Worm (Caenorhabditis elegans): Measurements from ENCODE around the gene fbxa-22.
A peak's percentile ranks its signal among the peaks of the same experiment; 100 is the strongest.

fbxa-22 gene

DNA sequence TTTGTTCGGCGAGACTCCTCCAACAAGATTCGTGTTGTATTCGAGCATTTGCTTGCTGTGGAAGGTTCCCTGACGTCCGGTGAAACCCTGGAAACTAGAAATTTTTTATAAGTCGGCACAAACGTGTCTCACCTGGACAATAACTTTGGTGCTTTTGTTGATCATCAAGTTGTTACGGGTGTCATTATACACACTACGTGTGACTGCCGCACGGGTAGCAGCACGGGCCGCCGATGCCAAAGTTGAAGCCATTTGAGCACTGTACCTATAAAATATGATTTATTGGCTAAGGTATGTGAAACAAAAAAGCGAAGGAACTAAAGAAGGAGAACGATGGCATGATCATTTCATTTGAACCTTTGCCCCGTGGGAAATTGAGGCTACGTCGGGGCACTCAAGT, 37.5 kb upstream of the fbxa-22 start, which contains the start of gene sucl-2:
sucl-2 (minus strand) TSS at position 265 of the 400 bp plus-strand sequence.
- TF ChIP-seq ceh-39 (tag; optimal IDR thresholded peaks at IDR 0.05) (no peak), ces-1 (GFP tag; optimal IDR thresholded peaks at IDR 0.05) (no peak), nhr-2 (tag; optimal IDR thresholded peaks at IDR 0.05) (no peak), unc-120 (tag; optimal IDR thresholded peaks at IDR 0.05; ENCODE audit: poor library complexity, severe bottlenecking) (no peak)

- TF ChIP-seq zip-8 (tag; optimal IDR thresholded peaks at IDR 0.05) (no peak), drap-1 (GFP tag; optimal IDR thresholded peaks at IDR 0.05) (no peak), mls-2 (tag; optimal IDR thresholded peaks at IDR 0.05) (no peak), flh-1 (GFP tag; optimal IDR thresholded peaks at IDR 0.05) (no peak), unc-39 (tag; optimal IDR thresholded peaks at IDR 0.05) (no peak), lsy-2 (tag; optimal IDR thresholded peaks at IDR 0.05) (no peak), snpc-4 (tag; optimal IDR thresholded peaks at IDR 0.05) (no peak), lin-13 (tag; optimal IDR thresholded peaks at IDR 0.05) (no peak), nhr-76 (tag; optimal IDR thresholded peaks at IDR 0.05) (no peak), nhr-2 (tag; optimal IDR thresholded peaks at IDR 0.05) (no peak), elt-1 (tag; optimal IDR thresholded peaks at IDR 0.05; ENCODE audit: borderline replicate concordance, insufficient read depth) (no peak), ces-1 (GFP tag; optimal IDR thresholded peaks at IDR 0.05) (no peak), lin-32 (GFP tag; optimal IDR thresholded peaks at IDR 0.05) (no peak), hlh-1 (tag; optimal IDR thresholded peaks at IDR 0.05) (no peak), sptf-1 (tag; optimal IDR thresholded peaks at IDR 0.05) (no peak), unc-120 (tag; optimal IDR thresholded peaks at IDR 0.05; ENCODE audit: poor library complexity, severe bottlenecking) (no peak)
Measured at ce11 chrIII:901600-902250, 36.9 kb upstream of the fbxa-22 start.

- TF ChIP-seq mab-5 (tag; optimal IDR thresholded peaks at IDR 0.05), result no peak
- no peak for TF ChIP-seq drap-1 (GFP tag; optimal IDR thresholded peaks at IDR 0.05)
- no peak for TF ChIP-seq cnd-1 (tag; optimal IDR thresholded peaks at IDR 0.05)
- no peak for TF ChIP-seq M03D4.4 (tag; optimal IDR thresholded peaks at IDR 0.05)
- TF ChIP-seq lin-13 (tag; optimal IDR thresholded peaks at IDR 0.05), result no peak
- TF ChIP-seq bed-3 (GFP tag; optimal IDR thresholded peaks at IDR 0.05), result no peak
- no peak for TF ChIP-seq sptf-1 (tag; optimal IDR thresholded peaks at IDR 0.05)
Measured at ce11 chrIII:907311-907710, 31.4 kb upstream of the fbxa-22 start, which contains the start of gene F23H11.4. TSS of gene F23H11.4 (minus strand) at chrIII:907539.

DNA sequence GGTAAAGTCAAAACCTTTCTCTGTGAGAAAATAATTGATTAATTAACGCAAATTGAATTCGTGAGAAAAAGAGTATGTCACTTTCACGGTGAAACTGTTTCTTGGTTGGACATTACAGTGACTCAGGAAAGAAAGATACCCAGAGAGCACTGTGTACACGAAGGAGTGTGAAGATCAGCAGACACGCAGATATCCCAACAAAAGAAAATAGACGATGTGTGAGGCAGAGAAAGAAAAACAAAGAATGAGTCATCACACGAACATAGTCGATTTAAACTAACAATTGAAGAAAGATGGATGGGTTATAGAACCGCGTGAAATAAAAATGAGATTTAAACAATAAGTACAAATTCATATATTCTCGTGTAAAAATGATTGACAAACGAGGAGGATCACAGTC, 30.7 kb upstream of the fbxa-22 start:
- TF ChIP-seq nhr-76 (tag; optimal IDR thresholded peaks at IDR 0.05), result no peak
- no peak for TF ChIP-seq ceh-39 (tag; optimal IDR thresholded peaks at IDR 0.05)
- TF ChIP-seq nhr-12 (tag; optimal IDR thresholded peaks at IDR 0.05), result no peak
- peak; percentile 60 for TF ChIP-seq pha-4 (tag; optimal IDR thresholded peaks at IDR 0.05)
- TF ChIP-seq nhr-237 (tag; optimal IDR thresholded peaks at IDR 0.05), result peak; percentile 24

ce11 chrIII:909540-909939, 29.1 kb upstream of the fbxa-22 start, which contains the start of gene crls-1:
TSS of gene crls-1 (minus strand) at chrIII:909902.
- no peak for TF ChIP-seq lin-13 (tag; optimal IDR thresholded peaks at IDR 0.05)
- no peak for TF ChIP-seq nhr-12 (tag; optimal IDR thresholded peaks at IDR 0.05)
- no peak for TF ChIP-seq bed-3 (GFP tag; optimal IDR thresholded peaks at IDR 0.05)
- TF ChIP-seq hlh-1 (tag; optimal IDR thresholded peaks at IDR 0.05), result no peak
- no peak for TF ChIP-seq sem-2 (GFP tag; optimal IDR thresholded peaks at IDR 0.05)
- no peak for TF ChIP-seq pha-4 (tag; optimal IDR thresholded peaks at IDR 0.05)
- no peak for TF ChIP-seq unc-39 (tag; optimal IDR thresholded peaks at IDR 0.05)
- TF ChIP-seq elt-3 (tag; optimal IDR thresholded peaks at IDR 0.05), result no peak
- no peak for TF ChIP-seq M03D4.4 (tag; optimal IDR thresholded peaks at IDR 0.05)

- no peak for TF ChIP-seq bed-3 (GFP tag; optimal IDR thresholded peaks at IDR 0.05)
- peak; percentile 26 for TF ChIP-seq elt-1 (tag; optimal IDR thresholded peaks at IDR 0.05; ENCODE audit: borderline replicate concordance, insufficient read depth)
- no peak for TF ChIP-seq sptf-1 (tag; optimal IDR thresholded peaks at IDR 0.05)
- TF ChIP-seq unc-120 (tag; optimal IDR thresholded peaks at IDR 0.05; ENCODE audit: poor library complexity, severe bottlenecking), result no peak
- TF ChIP-seq unc-62 (GFP tag; optimal IDR thresholded peaks at IDR 0.05), result no peak
- TF ChIP-seq snpc-4 (tag; optimal IDR thresholded peaks at IDR 0.05), result no peak
- no peak for TF ChIP-seq blmp-1 (tag; optimal IDR thresholded peaks at IDR 0.05)
- TF ChIP-seq hlh-1 (tag; optimal IDR thresholded peaks at IDR 0.05), result no peak
- TF ChIP-seq ces-1 (GFP tag; optimal IDR thresholded peaks at IDR 0.05), result peak; percentile 28
- TF ChIP-seq M03D4.4 (tag; optimal IDR thresholded peaks at IDR 0.05), result no peak
- no peak for TF ChIP-seq drap-1 (GFP tag; optimal IDR thresholded peaks at IDR 0.05)
- no peak for TF ChIP-seq lin-13 (tag; optimal IDR thresholded peaks at IDR 0.05)
- TF ChIP-seq pha-4 (tag; optimal IDR thresholded peaks at IDR 0.05), result peak; percentile 22
- TF ChIP-seq ceh-43 (GFP tag; optimal IDR thresholded peaks at IDR 0.05), result no peak
- no peak for TF ChIP-seq nhr-12 (tag; optimal IDR thresholded peaks at IDR 0.05)
- TF ChIP-seq nhr-28 (tag; optimal IDR thresholded peaks at IDR 0.05), result no peak
- TF ChIP-seq zip-8 (tag; optimal IDR thresholded peaks at IDR 0.05), result peak; percentile 92
- TF ChIP-seq ceh-83 (GFP tag; optimal IDR thresholded peaks at IDR 0.05), result no peak
- peak; percentile 80 for TF ChIP-seq lsy-2 (tag; optimal IDR thresholded peaks at IDR 0.05)
- no peak for TF ChIP-seq nhr-2 (tag; optimal IDR thresholded peaks at IDR 0.05)
- TF ChIP-seq ceh-39 (tag; optimal IDR thresholded peaks at IDR 0.05), result peak; percentile 6
- no peak for TF ChIP-seq ham-2 (GFP tag; optimal IDR thresholded peaks at IDR 0.05)
- no peak for TF ChIP-seq sem-2 (GFP tag; optimal IDR thresholded peaks at IDR 0.05)
- TF ChIP-seq mep-1 (tag; optimal IDR thresholded peaks at IDR 0.05), result no peak
- no peak for TF ChIP-seq ztf-11 (tag; optimal IDR thresholded peaks at IDR 0.05)
- TF ChIP-seq cnd-1 (tag; optimal IDR thresholded peaks at IDR 0.05), result no peak
- no peak for TF ChIP-seq mab-5 (tag; optimal IDR thresholded peaks at IDR 0.05)
Measured at ce11 chrIII:910540-911311, 27.9 kb upstream of the fbxa-22 start, which contains the start of the genes F23H11.5 and bra-2. TSS of gene F23H11.5 (minus strand) at chrIII:910590. TSS of gene bra-2 (plus strand) at chrIII:911261.

Data from whole organism, mixed stage, embryonic.